Worm (Caenorhabditis elegans): Measurements from ENCODE around the gene srt-38.

srt-38 gene

DNA sequence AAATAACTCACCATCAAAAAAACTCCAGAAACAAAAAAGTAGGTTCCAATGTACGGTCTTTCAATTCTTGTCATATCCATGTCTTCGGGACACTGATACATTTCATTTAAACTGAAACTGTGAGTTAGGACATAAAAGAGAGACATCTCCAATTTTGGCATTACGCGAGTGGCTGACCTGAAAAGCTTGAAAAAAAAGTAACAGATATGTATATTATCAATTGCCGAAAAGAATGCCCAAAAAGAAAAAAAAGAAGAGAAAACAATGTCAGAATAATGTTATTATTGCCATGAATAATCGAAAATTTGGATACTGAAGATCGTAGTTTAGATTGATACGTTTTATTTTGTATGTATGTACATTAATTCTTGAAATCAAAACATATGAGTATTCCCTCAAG lies 14.7 kb downstream of the srt-38 start, which contains the start of gene srt-14:
Gene srt-14, minus strand, starts transcription at position 101 of the 400 bp plus-strand sequence.
- no peak for TF ChIP-seq set-16 (GFP tag; IDR thresholded peaks at IDR 0.05)
- TF ChIP-seq Y5F2A.4 (GFP tag; optimal IDR thresholded peaks at IDR 0.05), result no peak
- TF ChIP-seq ceh-32 (tag; optimal IDR thresholded peaks at IDR 0.05; ENCODE audit: poor library complexity), result no peak
- TF ChIP-seq gei-8 (GFP tag; optimal IDR thresholded peaks at IDR 0.05), result no peak
- no peak for TF ChIP-seq daf-19 (GFP tag; conservative IDR thresholded peaks at IDR 0.05)
- no peak for TF ChIP-seq unc-130 (GFP tag; optimal IDR thresholded peaks at IDR 0.05)
- no peak for TF ChIP-seq dpl-1 (GFP tag; optimal IDR thresholded peaks at IDR 0.05)
- TF ChIP-seq lin-15B (tag; optimal IDR thresholded peaks at IDR 0.05), result no peak
- TF ChIP-seq unc-62 (GFP tag; optimal IDR thresholded peaks at IDR 0.05 in 1 of 2), result no peak
- TF ChIP-seq unc-62 (tag; optimal IDR thresholded peaks at IDR 0.05), result no peak
- no peak for TF ChIP-seq dmd-9 (GFP tag; IDR thresholded peaks at IDR 0.05)
- TF ChIP-seq jun-1 (tag; optimal IDR thresholded peaks at IDR 0.05), result no peak

DNA sequence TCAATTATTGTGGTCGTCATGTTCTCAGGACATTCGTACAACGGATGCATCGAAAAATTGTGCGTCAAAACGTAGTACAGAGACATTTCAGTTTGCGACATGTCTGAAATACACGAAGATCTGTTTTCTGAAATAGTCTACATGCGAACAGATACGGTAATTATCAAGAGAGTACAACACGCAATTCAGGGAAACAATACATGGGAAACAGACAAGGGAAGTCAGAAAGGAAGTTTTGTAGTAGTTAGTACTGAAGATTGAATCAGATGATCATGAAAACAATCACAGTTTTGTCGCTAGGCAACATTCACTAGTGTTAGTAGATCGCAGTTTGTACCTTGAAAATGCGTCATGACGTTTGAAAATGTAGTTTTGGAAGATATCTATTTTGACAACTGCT lies 21.1 kb downstream of the srt-38 start, which contains the start of gene srt-13:
Gene srt-13, minus strand, starts transcription at position 101 of the 400 bp plus-strand sequence.
- TF ChIP-seq duxl-1 (tag; optimal IDR thresholded peaks at IDR 0.05; ENCODE audit: poor library complexity) (no peak), ceh-44 (GFP tag; IDR thresholded peaks at IDR 0.05) (no peak), F10B5.3 (tag; optimal IDR thresholded peaks at IDR 0.05) (no peak), egl-27 (tag; optimal IDR thresholded peaks at IDR 0.05) (no peak), lin-29 (GFP tag; IDR thresholded peaks at IDR 0.05) (no peak)

DNA sequence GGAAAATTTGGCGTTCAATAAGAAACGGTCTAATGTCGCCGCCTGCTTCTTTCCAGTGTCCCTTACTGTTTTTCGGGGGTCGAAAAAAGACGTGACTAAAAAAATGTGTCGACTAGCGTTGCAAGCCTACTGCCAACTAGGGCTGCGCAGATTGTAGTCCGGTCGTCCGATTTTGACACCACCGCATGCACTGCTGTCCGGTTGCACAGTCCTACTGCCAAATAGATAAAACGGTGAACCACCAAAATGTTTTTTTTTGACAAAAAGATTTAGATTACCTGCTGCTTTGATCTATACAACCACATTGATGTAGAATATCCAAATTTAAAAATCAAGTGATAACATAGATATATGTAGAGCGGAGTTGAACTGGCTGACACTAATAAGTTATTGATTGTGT lies 22.8 kb downstream of the srt-38 start:
- TF ChIP-seq nhr-28 (tag; optimal IDR thresholded peaks at IDR 0.05) (no peak), aly-2 (tag; optimal IDR thresholded peaks at IDR 0.05) (no peak)

- TF ChIP-seq hlh-11 (tag; optimal IDR thresholded peaks at IDR 0.05), result no peak
- TF ChIP-seq D1046.2 (GFP tag; IDR thresholded peaks at IDR 0.05), result no peak
- TF ChIP-seq R02D3.7 (tag; optimal IDR thresholded peaks at IDR 0.05), result no peak
- TF ChIP-seq ctbp-1 (GFP tag; IDR thresholded peaks at IDR 0.05), result no peak
- TF ChIP-seq Y75B8A.6 (GFP tag; IDR thresholded peaks at IDR 0.05), result no peak
- TF ChIP-seq zip-2 (tag; optimal IDR thresholded peaks at IDR 0.05), result no peak
- no peak for TF ChIP-seq madf-9 (GFP tag; conservative IDR thresholded peaks at IDR 0.05)
- TF ChIP-seq snpc-1.2 (GFP tag; IDR thresholded peaks at IDR 0.05), result no peak
- no peak for TF ChIP-seq ZK546.5 (tag; optimal IDR thresholded peaks at IDR 0.05)
- no peak for TF ChIP-seq lin-13 (GFP tag; optimal IDR thresholded peaks at IDR 0.05)
- no peak for TF ChIP-seq gei-8 (GFP tag; optimal IDR thresholded peaks at IDR 0.05)
- TF ChIP-seq pha-4 (GFP tag; IDR thresholded peaks at IDR 0.05), result no peak
- TF ChIP-seq pha-4 (tag; optimal IDR thresholded peaks at IDR 0.05), result no peak
- no peak for TF ChIP-seq nhr-76 (tag; optimal IDR thresholded peaks at IDR 0.05)
- TF ChIP-seq nhr-6 (tag; optimal IDR thresholded peaks at IDR 0.05), result no peak
- TF ChIP-seq egl-27 (tag; optimal IDR thresholded peaks at IDR 0.05), result no peak
- TF ChIP-seq tag-97 (GFP tag; IDR thresholded peaks at IDR 0.05), result no peak
Measured at ce11 chrV:4242431-4242830, 28.7 kb downstream of the srt-38 start, which contains the start of gene srt-12. TSS of gene srt-12 (minus strand) at chrV:4242531.

ce11 chrV:4241555-4241954 lies 29.6 kb downstream of the srt-38 start:
- TF ChIP-seq madf-9 (GFP tag; conservative IDR thresholded peaks at IDR 0.05) (no peak), lim-7 (GFP tag; IDR thresholded peaks at IDR 0.05) (no peak), daf-19 (GFP tag; conservative IDR thresholded peaks at IDR 0.05) (no peak), unc-62 (GFP tag; optimal IDR thresholded peaks at IDR 0.05 in 1 of 2) (peak in 1 of 2 experiments; percentile 91), unc-62 (tag; optimal IDR thresholded peaks at IDR 0.05) (no peak)
